Worm (Caenorhabditis elegans) whole organism, late embryonic: ENCODE results near the gene K11H12.8.

ENCODE experiments used
- C08G9.2 ChIP-seq: sonication (generic microtip); optimal IDR thresholded peaks from 2 replicates; lab custom pipeline; 2016; ENCODE audit warnings: mild to moderate bottlenecking, missing genetic modification characterization, moderate library complexity, missing compliant biosample characterization
- C38D4.7 ChIP-seq: fragments of 200-800 bp; sonication (Bioruptor generic); optimal IDR thresholded peaks from 2 replicates; lab custom pipeline; 2018; ENCODE audit warnings: mild to moderate bottlenecking, missing genetic modification characterization, moderate library complexity, missing compliant biosample characterization
- F13H6.1 ChIP-seq: sonication (generic microtip); optimal IDR thresholded peaks from 2 replicates; lab custom pipeline; 2016; ENCODE audit warnings: missing genetic modification characterization, missing compliant biosample characterization
- K09A11.1 ChIP-seq: sonication (generic microtip); optimal IDR thresholded peaks from 2 replicates; lab custom pipeline; 2017; ENCODE audit warnings: antibody characterized with exemption, mild to moderate bottlenecking, missing genetic modification characterization, missing compliant biosample characterization; ENCODE audit not compliant: insufficient read depth
- ahr-1 ChIP-seq: sonication (generic microtip); optimal IDR thresholded peaks from 2 replicates; lab custom pipeline; 2016; ENCODE audit warnings: missing genetic modification characterization, missing compliant biosample characterization
- ceh-14 ChIP-seq: sonication (generic microtip); optimal IDR thresholded peaks from 2 replicates; lab custom pipeline; 2016; ENCODE audit warnings: missing genotype, missing genetic modification characterization, missing compliant biosample characterization
- ceh-18 ChIP-seq: sonication (generic microtip); optimal IDR thresholded peaks from 2 replicates; lab custom pipeline; 2016; ENCODE audit warnings: missing genetic modification characterization, missing compliant biosample characterization
- ceh-19 ChIP-seq: fragments of 200-800 bp; sonication (Bioruptor generic); optimal IDR thresholded peaks from 2 replicates; lab custom pipeline; 2018; ENCODE audit warnings: mild to moderate bottlenecking, missing genetic modification characterization, missing compliant biosample characterization
- ceh-2 ChIP-seq: sonication (generic microtip); optimal IDR thresholded peaks from 2 replicates; lab custom pipeline; 2016; ENCODE audit warnings: missing genotype, missing genetic modification characterization, missing compliant biosample characterization
- ceh-30 ChIP-seq: fragments of 150-350 bp; optimal IDR thresholded peaks from 2 replicates; lab custom pipeline; 2014; ENCODE audit warnings: missing biosample characterization, missing genetic modification characterization
- ceh-31 ChIP-seq: sonication (generic microtip); optimal IDR thresholded peaks from 2 replicates; lab custom pipeline; 2016; ENCODE audit warnings: missing genetic modification characterization, missing compliant biosample characterization
- ceh-34 ChIP-seq: sonication (generic microtip); optimal IDR thresholded peaks from 2 replicates; lab custom pipeline; 2016; ENCODE audit warnings: mild to moderate bottlenecking, missing genetic modification characterization, missing compliant biosample characterization
- ceh-9 ChIP-seq: sonication (generic microtip); optimal IDR thresholded peaks from 2 replicates; lab custom pipeline; 2016; ENCODE audit warnings: mild to moderate bottlenecking, missing genetic modification characterization, inconsistent platforms, missing compliant biosample characterization
- che-1 ChIP-seq: sonication (generic microtip); optimal IDR thresholded peaks from 2 replicates; lab custom pipeline; 2016; ENCODE audit warnings: mild to moderate bottlenecking, missing genetic modification characterization, missing compliant biosample characterization
- elt-2 ChIP-seq: sonication (generic microtip); optimal IDR thresholded peaks from 2 replicates; lab custom pipeline; 2016; ENCODE audit warnings: missing genetic modification reagents, missing genetic modification characterization, missing compliant biosample characterization
- elt-4 ChIP-seq: sonication (generic microtip); optimal IDR thresholded peaks from 2 replicates; lab custom pipeline; 2016; ENCODE audit warnings: missing genetic modification characterization, missing compliant biosample characterization
- fax-1 ChIP-seq: sonication (generic microtip); optimal IDR thresholded peaks from 2 replicates; lab custom pipeline; 2016; ENCODE audit warnings: missing genotype, missing genetic modification characterization, missing compliant biosample characterization
- fkh-6 ChIP-seq: sonication (generic microtip); optimal IDR thresholded peaks from 2 replicates; lab custom pipeline; 2016; ENCODE audit warnings: missing genetic modification characterization, missing compliant biosample characterization
- gmeb-2 ChIP-seq: sonication (generic microtip); optimal IDR thresholded peaks from 2 replicates; lab custom pipeline; 2016; ENCODE audit warnings: missing genetic modification characterization, inconsistent platforms, missing compliant biosample characterization
- hlh-13 ChIP-seq: fragments of 200-800 bp; sonication (Bioruptor generic); optimal IDR thresholded peaks from 2 replicates; lab custom pipeline; 2018; ENCODE audit warnings: mild to moderate bottlenecking, missing genetic modification characterization, missing compliant biosample characterization
- hlh-15 ChIP-seq: sonication (generic microtip); optimal IDR thresholded peaks from 2 replicates; lab custom pipeline; 2016; ENCODE audit warnings: missing genetic modification characterization, missing compliant biosample characterization
- hlh-30 ChIP-seq: sonication (generic microtip); optimal IDR thresholded peaks from 2 replicates; lab custom pipeline; 2017; ENCODE audit warnings: antibody characterized with exemption, missing genetic modification characterization, missing compliant biosample characterization; ENCODE audit not compliant: insufficient read depth
- hlh-6 ChIP-seq: sonication (generic microtip); optimal IDR thresholded peaks from 2 replicates; lab custom pipeline; 2016; ENCODE audit warnings: missing genotype, missing genetic modification characterization, missing compliant biosample characterization
- lim-6 ChIP-seq: sonication (generic microtip); optimal IDR thresholded peaks from 2 replicates; lab custom pipeline; 2016; ENCODE audit warnings: missing genetic modification characterization, missing compliant biosample characterization
- lin-11 ChIP-seq: fragments of 200-800 bp; sonication (Bioruptor generic); optimal IDR thresholded peaks from 2 replicates; lab custom pipeline; 2018; ENCODE audit warnings: mild to moderate bottlenecking, missing genetic modification characterization, missing compliant biosample characterization
- nfya-1 ChIP-seq: sonication (generic microtip); optimal IDR thresholded peaks from 2 replicates; lab custom pipeline; 2017; ENCODE audit warnings: missing genetic modification characterization, mild to moderate bottlenecking, missing compliant biosample characterization, antibody characterized with exemption, moderate library complexity
- nhr-11 ChIP-seq: fragments of 150-350 bp; optimal IDR thresholded peaks from 2 replicates; lab custom pipeline; 2014; ENCODE audit warnings: missing biosample characterization, missing genetic modification characterization
- nhr-232 ChIP-seq: sonication (generic microtip); optimal IDR thresholded peaks from 2 replicates; lab custom pipeline; 2016; ENCODE audit warnings: missing genetic modification characterization, missing compliant biosample characterization
- pag-3 ChIP-seq: sonication (generic microtip); optimal IDR thresholded peaks from 2 replicates; lab custom pipeline; 2016; ENCODE audit warnings: missing compliant biosample characterization, missing genetic modification characterization, borderline replicate concordance
- pha-4 ChIP-seq: fragments of 150-350 bp; optimal IDR thresholded peaks from 2 replicates; lab custom pipeline; 2018; ENCODE audit warnings: missing biosample characterization, missing genetic modification reagents, missing genetic modification characterization
- pqm-1 ChIP-seq: sonication (generic microtip); optimal IDR thresholded peaks from 2 replicates; lab custom pipeline; 2016; ENCODE audit warnings: missing genetic modification characterization, missing compliant biosample characterization
- ref-2 ChIP-seq: sonication (generic microtip); optimal IDR thresholded peaks from 2 replicates; lab custom pipeline; 2016; ENCODE audit warnings: missing genetic modification characterization, missing compliant biosample characterization
- rnt-1 ChIP-seq: sonication (generic microtip); optimal IDR thresholded peaks from 2 replicates; lab custom pipeline; 2016; ENCODE audit warnings: missing genetic modification characterization, missing compliant biosample characterization
- sdc-2 ChIP-seq: sonication (generic microtip); optimal IDR thresholded peaks from 2 replicates; lab custom pipeline; 2016; ENCODE audit warnings: missing genotype, missing genetic modification characterization, missing compliant biosample characterization
- sox-2 ChIP-seq: fragments of 200-800 bp; sonication (Bioruptor generic); IDR thresholded peaks from 2 replicates; pipeline ENCODE4 v1.3.6; 2022; ENCODE audit warnings: missing genetic modification reagents, missing genetic modification characterization, missing compliant biosample characterization
- tbx-2 ChIP-seq: sonication (generic microtip); optimal IDR thresholded peaks from 2 replicates; lab custom pipeline; 2016; ENCODE audit warnings: missing genetic modification characterization, missing compliant biosample characterization
- tbx-7 ChIP-seq: sonication (generic microtip); optimal IDR thresholded peaks from 2 replicates; lab custom pipeline; 2016; ENCODE audit warnings: missing genotype, missing genetic modification characterization, missing compliant biosample characterization
- unc-3 ChIP-seq, 2 experiments: fragments of 200-800 bp in 1 of 2; sonication (Bioruptor generic) in 1 of 2; sonication (generic microtip) in 1 of 2; conservative IDR thresholded peaks in 1 of 2; optimal IDR thresholded peaks in 1 of 2; 2 replicates each; pipeline versions ENCODE4 v1.3.6 to Lab custom; 2016 to 2022; ENCODE audit warnings: missing compliant biosample characterization in 2 of 2, missing genetic modification characterization in 2 of 2, missing genetic modification reagents in 1 of 2
- unc-42 ChIP-seq: sonication (generic microtip); optimal IDR thresholded peaks from 2 replicates; lab custom pipeline; 2016; ENCODE audit warnings: missing genotype, missing genetic modification characterization, missing compliant biosample characterization
- unc-55 ChIP-seq: sonication (generic microtip); optimal IDR thresholded peaks from 2 replicates; lab custom pipeline; 2017; ENCODE audit warnings: missing biosample characterization, missing genetic modification reagents, missing genetic modification characterization
- zip-5 ChIP-seq: sonication (generic microtip); optimal IDR thresholded peaks from 2 replicates; lab custom pipeline; 2016; ENCODE audit warnings: missing genetic modification characterization, missing compliant biosample characterization

Gene K11H12.8

ce11 chrIV:607628-608027 is 47.6 kb upstream of the K11H12.8 start:
- TF ChIP-seq sox-2 (GFP tag; lab: Robert Waterston, UW) (no peak), rnt-1 (tag; lab: Kevin White, UChicago) (peak; percentile 22), ceh-34 (tag; lab: Kevin White, UChicago) (no peak), C38D4.7 (GFP tag; lab: Kevin White, UChicago) (no peak), ceh-18 (tag; lab: Kevin White, UChicago) (peak; percentile 74), nfya-1 (tag; lab: Kevin White, UChicago) (peak; percentile 41)

- TF ChIP-seq sox-2 (GFP tag; lab: Robert Waterston, UW) (no peak), elt-2 (tag; lab: Kevin White, UChicago) (no peak), che-1 (tag; lab: Kevin White, UChicago) (no peak), hlh-6 (tag; lab: Kevin White, UChicago) (no peak), pqm-1 (no peak), elt-4 (tag; lab: Kevin White, UChicago) (no peak), K09A11.1 (no peak), nfya-1 (tag; lab: Kevin White, UChicago) (peak; percentile 97), ceh-31 (tag; lab: Kevin White, UChicago) (no peak)
Measured at ce11 chrIV:613155-613554, 42.0 kb upstream of the K11H12.8 start.

- TF ChIP-seq unc-55 (GFP tag; lab: Kevin White, UChicago) (no peak), rnt-1 (tag; lab: Kevin White, UChicago) (no peak), ceh-34 (tag; lab: Kevin White, UChicago) (no peak), hlh-15 (no peak), ceh-18 (tag; lab: Kevin White, UChicago) (no peak), che-1 (tag; lab: Kevin White, UChicago) (no peak), F13H6.1 (tag; lab: Kevin White, UChicago) (no peak), ahr-1 (tag; lab: Kevin White, UChicago) (no peak), sox-2 (GFP tag; lab: Robert Waterston, UW) (no peak), nhr-11 (tag; lab: Kevin White, UChicago) (no peak), ceh-30 (tag; lab: Kevin White, UChicago) (no peak), ceh-9 (tag; lab: Kevin White, UChicago) (no peak), tbx-2 (no peak), ceh-14 (tag; lab: Kevin White, UChicago) (no peak), hlh-13 (GFP tag; lab: Kevin White, UChicago) (no peak)
Measured at ce11 chrIV:615244-615643, 39.9 kb upstream of the K11H12.8 start, which contains the start of gene C18H7.1. Gene C18H7.1, plus strand, starts transcription at chrIV:615544.

- no peak for TF ChIP-seq ceh-2
- TF ChIP-seq ceh-19 = no peak
- TF ChIP-seq ceh-30 (tag; lab: Kevin White, UChicago) = no peak
- no peak for TF ChIP-seq fkh-6 (tag; lab: Kevin White, UChicago)
- no peak for TF ChIP-seq pha-4 (tag; lab: Kevin White, UChicago)
- TF ChIP-seq fax-1 (tag; lab: Kevin White, UChicago) = no peak
- no peak for TF ChIP-seq elt-2 (tag; lab: Kevin White, UChicago)
Measured at ce11 chrIV:619766-620165, 35.4 kb upstream of the K11H12.8 start.

- TF ChIP-seq tbx-2 = peak; percentile 64
- TF ChIP-seq ceh-18 (tag; lab: Kevin White, UChicago) = peak; percentile 53
- TF ChIP-seq K09A11.1 = peak; percentile 35
- peak; percentile 66 for TF ChIP-seq ref-2 (tag; lab: Kevin White, UChicago)
- peak; percentile 70 for TF ChIP-seq C38D4.7 (GFP tag; lab: Kevin White, UChicago)
- no peak for TF ChIP-seq sdc-2 (tag; lab: Kevin White, UChicago)
- no peak for TF ChIP-seq ceh-30 (tag; lab: Kevin White, UChicago)
- no peak for TF ChIP-seq unc-42 (tag; lab: Kevin White, UChicago)
- TF ChIP-seq pqm-1 = no peak
- no peak for TF ChIP-seq nhr-11 (tag; lab: Kevin White, UChicago)
- TF ChIP-seq F13H6.1 (tag; lab: Kevin White, UChicago) = peak; percentile 38
- peak; percentile 67 for TF ChIP-seq che-1 (tag; lab: Kevin White, UChicago)
- TF ChIP-seq hlh-30 (tag; lab: Kevin White, UChicago) = peak; percentile 13
- TF ChIP-seq elt-4 (tag; lab: Kevin White, UChicago) = no peak
- peak; percentile 50 for TF ChIP-seq ceh-14 (tag; lab: Kevin White, UChicago)
- TF ChIP-seq zip-5 (tag; lab: Kevin White, UChicago) = peak; percentile 36
- TF ChIP-seq unc-3 (GFP tag; conservative IDR thresholded peaks at IDR 0.05; lab: Robert Waterston, UW) = peak; percentile 69; the same call in 1 of the 2 replicates
- TF ChIP-seq unc-3 (tag; optimal IDR thresholded peaks at IDR 0.05; lab: Kevin White, UChicago) = peak; percentile 54
- TF ChIP-seq nhr-232 = peak; percentile 51
- TF ChIP-seq tbx-7 = peak; percentile 10
- TF ChIP-seq gmeb-2 = peak; percentile 75
- TF ChIP-seq hlh-13 (GFP tag; lab: Kevin White, UChicago) = peak; percentile 49
- TF ChIP-seq lin-11 (tag; lab: Kevin White, UChicago) = peak; percentile 72
- no peak for TF ChIP-seq pag-3
- TF ChIP-seq C08G9.2 (tag; lab: Kevin White, UChicago) = peak; percentile 64
- no peak for TF ChIP-seq lim-6 (tag; lab: Kevin White, UChicago)
Measured at ce11 chrIV:620324-620723, 34.9 kb upstream of the K11H12.8 start.
